Worm (Caenorhabditis elegans) whole organism, L3 larva: Measurements from ENCODE around the gene trim-21.

Experiments used
- R02D3.7 ChIP-seq: fragments of 150-350 bp; optimal IDR thresholded peaks from 2 replicates; lab custom pipeline; 2014; ENCODE audit warnings: missing biosample characterization, missing genetic modification characterization
- ZK546.5 ChIP-seq: sonication (generic microtip); optimal IDR thresholded peaks from 2 replicates; lab custom pipeline; 2017; ENCODE audit warnings: missing biosample characterization, missing genetic modification characterization
- aly-2 ChIP-seq: fragments of 150-350 bp; optimal IDR thresholded peaks from 2 replicates; lab custom pipeline; 2014; ENCODE audit warnings: missing biosample characterization, missing genetic modification characterization
- ama-1 ChIP-seq: fragments of 150-350 bp; optimal IDR thresholded peaks from 2 replicates; lab custom pipeline; 2018
- ceh-16 ChIP-seq: sonication (generic microtip); optimal IDR thresholded peaks from 2 replicates; lab custom pipeline; 2017; ENCODE audit warnings: missing biosample characterization, missing genetic modification characterization
- ceh-9 ChIP-seq: sonication (generic microtip); optimal IDR thresholded peaks from 2 replicates; lab custom pipeline; 2018; ENCODE audit warnings: missing biosample characterization, missing genetic modification characterization
- daf-12 ChIP-seq: fragments of 150-350 bp; optimal IDR thresholded peaks from 2 replicates; lab custom pipeline; 2014; ENCODE audit warnings: missing biosample characterization, missing genetic modification reagents, missing genetic modification characterization
- egl-27 ChIP-seq: sonication (generic microtip); optimal IDR thresholded peaks from 4 replicates; lab custom pipeline; 2017; ENCODE audit warnings: missing biosample characterization, missing genetic modification reagents, missing genetic modification characterization
- egl-5 ChIP-seq: fragments of 150-350 bp; optimal IDR thresholded peaks from 2 replicates; lab custom pipeline; 2017; ENCODE audit warnings: missing biosample characterization, missing genetic modification reagents, missing genetic modification characterization, inconsistent platforms
- elt-1 ChIP-seq: fragments of 150-350 bp; optimal IDR thresholded peaks from 2 replicates; lab custom pipeline; 2014; ENCODE audit warnings: missing biosample characterization, missing genetic modification characterization
- elt-2 ChIP-seq: sonication (generic microtip); optimal IDR thresholded peaks from 2 replicates; lab custom pipeline; 2016; ENCODE audit warnings: missing genetic modification reagents, mild to moderate bottlenecking, missing genetic modification characterization, missing compliant biosample characterization
- eor-1 ChIP-seq, 2 experiments: fragments of 150-350 bp; optimal IDR thresholded peaks; 2 replicates each; lab custom pipeline; 2014 to 2018; ENCODE audit warnings: missing biosample characterization in 2 of 2, missing genetic modification characterization in 2 of 2
- fkh-10 ChIP-seq: sonication (generic microtip); optimal IDR thresholded peaks from 2 replicates; lab custom pipeline; 2017; ENCODE audit warnings: missing biosample characterization, missing genetic modification reagents, missing genetic modification characterization
- fkh-2 ChIP-seq: fragments of 150-350 bp; optimal IDR thresholded peaks from 2 replicates; lab custom pipeline; 2014; ENCODE audit warnings: missing biosample characterization, missing genetic modification reagents, missing genetic modification characterization
- fos-1 ChIP-seq: fragments of 150-350 bp; optimal IDR thresholded peaks from 2 replicates; lab custom pipeline; 2014; ENCODE audit warnings: missing biosample characterization, missing genetic modification characterization
- hmg-11 ChIP-seq: sonication (generic microtip); optimal IDR thresholded peaks from 2 replicates; lab custom pipeline; 2016; ENCODE audit warnings: missing genetic modification characterization, missing compliant biosample characterization
- jun-1 ChIP-seq: fragments of 150-350 bp; optimal IDR thresholded peaks from 2 replicates; lab custom pipeline; 2014; ENCODE audit warnings: missing biosample characterization, missing genetic modification reagents, missing genetic modification characterization
- lin-15B ChIP-seq: fragments of 150-350 bp; optimal IDR thresholded peaks from 2 replicates; lab custom pipeline; 2014; ENCODE audit warnings: missing biosample characterization, missing genetic modification characterization
- lin-39 ChIP-seq: fragments of 150-350 bp; optimal IDR thresholded peaks from 2 replicates; lab custom pipeline; 2018; ENCODE audit warnings: missing biosample characterization, missing genetic modification reagents, missing genetic modification characterization
- lsy-12 ChIP-seq: sonication (generic microtip); optimal IDR thresholded peaks from 2 replicates; lab custom pipeline; 2016; ENCODE audit warnings: mild to moderate bottlenecking, missing genetic modification characterization, missing compliant biosample characterization
- mdl-1 ChIP-seq: fragments of 150-350 bp; optimal IDR thresholded peaks from 2 replicates; lab custom pipeline; 2014; ENCODE audit warnings: missing biosample characterization, missing genetic modification characterization
- mml-1 ChIP-seq: fragments of 150-350 bp; sonication (generic microtip); optimal IDR thresholded peaks from 3 replicates; lab custom pipeline; 2014; ENCODE audit warnings: missing biosample characterization, missing genetic modification characterization
- nfya-1 ChIP-seq: sonication (generic microtip); optimal IDR thresholded peaks from 2 replicates; lab custom pipeline; 2017; ENCODE audit warnings: missing genetic modification characterization, mild to moderate bottlenecking, missing compliant biosample characterization, antibody characterized with exemption, moderate library complexity; ENCODE audit not compliant: insufficient read depth
- nhr-11 ChIP-seq: fragments of 150-350 bp; optimal IDR thresholded peaks from 2 replicates; lab custom pipeline; 2014; ENCODE audit warnings: missing biosample characterization, missing genetic modification characterization
- nhr-12 ChIP-seq: fragments of 150-350 bp; optimal IDR thresholded peaks from 2 replicates; lab custom pipeline; 2014; ENCODE audit warnings: missing biosample characterization, missing genetic modification characterization
- nhr-23 ChIP-seq: fragments of 150-350 bp; optimal IDR thresholded peaks from 2 replicates; lab custom pipeline; 2014; ENCODE audit warnings: missing biosample characterization, missing genetic modification reagents, missing genetic modification characterization
- nhr-237 ChIP-seq: fragments of 150-350 bp; optimal IDR thresholded peaks from 2 replicates; lab custom pipeline; 2014; ENCODE audit warnings: missing biosample characterization, missing genetic modification characterization
- nhr-25 ChIP-seq: sonication (generic microtip); optimal IDR thresholded peaks from 2 replicates; lab custom pipeline; 2017; ENCODE audit warnings: missing biosample characterization, missing genetic modification characterization
- nhr-28 ChIP-seq: fragments of 150-350 bp; optimal IDR thresholded peaks from 2 replicates; lab custom pipeline; 2014; ENCODE audit warnings: missing biosample characterization, missing genetic modification characterization
- nhr-43 ChIP-seq: sonication (generic microtip); optimal IDR thresholded peaks from 2 replicates; lab custom pipeline; 2016; ENCODE audit warnings: mild to moderate bottlenecking, missing genetic modification characterization, missing compliant biosample characterization; ENCODE audit not compliant: poor library complexity, severe bottlenecking
- nhr-76 ChIP-seq: fragments of 150-350 bp; sonication (generic microtip); optimal IDR thresholded peaks from 5 replicates; lab custom pipeline; 2014; ENCODE audit warnings: missing biosample characterization, missing genetic modification characterization
- nhr-77 ChIP-seq: fragments of 150-350 bp; optimal IDR thresholded peaks from 2 replicates; lab custom pipeline; 2014; ENCODE audit warnings: missing biosample characterization, missing genetic modification characterization
- pha-4 ChIP-seq: fragments of 150-350 bp; optimal IDR thresholded peaks from 2 replicates; lab custom pipeline; 2014; ENCODE audit warnings: missing biosample characterization, missing genetic modification reagents, missing genetic modification characterization
- pqm-1 ChIP-seq: fragments of 150-350 bp; optimal IDR thresholded peaks from 2 replicates; lab custom pipeline; 2017; ENCODE audit warnings: missing biosample characterization, missing genetic modification characterization, inconsistent platforms
- sea-2 ChIP-seq: fragments of 150-350 bp; sonication (generic microtip); optimal IDR thresholded peaks from 4 replicates; lab custom pipeline; 2014; ENCODE audit warnings: missing biosample characterization, missing genetic modification reagents, missing genetic modification characterization
- skn-1 ChIP-seq: fragments of 150-350 bp; optimal IDR thresholded peaks from 2 replicates; lab custom pipeline; 2014; ENCODE audit warnings: missing biosample characterization, missing genetic modification characterization
- snpc-4 ChIP-seq: fragments of 150-350 bp; optimal IDR thresholded peaks from 2 replicates; lab custom pipeline; 2014; ENCODE audit warnings: missing biosample characterization, missing genetic modification characterization
- unc-39 ChIP-seq: sonication (generic microtip); optimal IDR thresholded peaks from 4 replicates; lab custom pipeline; 2017; ENCODE audit warnings: missing biosample characterization, missing genetic modification characterization
- unc-62 ChIP-seq: fragments of 150-350 bp; sonication (generic microtip); optimal IDR thresholded peaks from 4 replicates; lab custom pipeline; 2014; ENCODE audit warnings: missing biosample characterization, missing genetic modification reagents, missing genetic modification characterization

The trim-21 gene

ce11 chrII:2353012-2353411 is 40.4 kb upstream of the trim-21 start, which contains the start of gene F43C11.3:
Gene F43C11.3 (plus strand): TSS chrII:2353312.
- TF ChIP-seq egl-27 (tag; lab: Kevin White, UChicago) = no peak
- no peak for TF ChIP-seq pqm-1
- no peak for TF ChIP-seq unc-39 (tag; lab: Kevin White, UChicago)
- no peak for TF ChIP-seq R02D3.7
- TF ChIP-seq unc-62 (GFP tag; lab: Kevin White, UChicago) = no peak
- TF ChIP-seq nhr-77 (tag; lab: Kevin White, UChicago) = no peak
- no peak for TF ChIP-seq sea-2
- no peak for TF ChIP-seq egl-5 (tag; lab: Kevin White, UChicago)

DNA sequence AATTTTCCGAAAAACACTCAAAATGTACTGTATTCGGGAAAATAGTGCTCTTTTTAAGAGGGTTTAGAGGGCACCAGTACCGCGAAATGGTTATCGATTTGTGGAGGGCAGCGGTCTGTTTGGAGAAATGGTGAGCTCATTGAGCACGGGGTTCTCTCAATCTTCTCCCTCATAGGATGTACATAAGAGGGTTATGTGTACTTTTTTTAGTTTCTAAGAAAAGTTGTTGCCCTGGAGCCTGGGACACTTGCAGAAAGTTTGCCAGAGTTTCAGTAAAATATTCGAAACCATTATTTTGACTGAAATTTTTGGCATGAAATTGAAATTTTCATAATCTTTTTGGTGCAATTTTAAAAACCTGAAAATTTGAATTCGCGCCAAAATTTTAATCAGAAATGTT is 39.9 kb upstream of the trim-21 start, which contains the start of gene F43C11.10:
Gene F43C11.10 (minus strand): TSS at position 101 of the 400 bp plus-strand sequence.
- no peak for TF ChIP-seq nhr-43 (tag; lab: Kevin White, UChicago)
- TF ChIP-seq jun-1 (tag; lab: Kevin White, UChicago) = no peak

DNA sequence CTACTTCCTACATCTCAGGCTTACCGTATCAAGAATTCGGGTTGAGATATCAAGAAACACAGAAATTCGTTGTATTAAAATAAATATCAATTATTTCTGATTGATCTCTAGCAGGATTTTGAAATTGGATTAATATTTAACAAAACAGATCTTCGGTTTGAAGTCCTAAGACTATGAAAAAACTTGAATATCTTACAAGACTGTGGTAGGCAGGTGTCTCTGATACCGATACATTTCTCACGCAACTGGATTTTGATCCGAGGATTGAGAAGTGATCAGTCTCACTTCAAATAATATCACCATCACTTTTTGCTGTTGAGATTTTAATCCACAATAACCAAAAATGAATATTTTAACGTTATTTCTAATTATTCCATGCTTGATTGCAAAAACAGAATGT is 34.0 kb upstream of the trim-21 start, which contains the start of gene F43C11.4:
Gene F43C11.4 (plus strand): TSS at position 301 of the 400 bp plus-strand sequence.
- no peak for TF ChIP-seq ceh-9 (tag; lab: Kevin White, UChicago)
- no peak for TF ChIP-seq ceh-16 (tag; lab: Kevin White, UChicago)
- TF ChIP-seq mml-1 = no peak
- no peak for TF ChIP-seq R02D3.7
- TF ChIP-seq nhr-43 (tag; lab: Kevin White, UChicago) = no peak
- TF ChIP-seq fkh-2 (tag; lab: Kevin White, UChicago) = no peak
- TF ChIP-seq nhr-237 (tag; lab: Kevin White, UChicago) = no peak
- no peak for TF ChIP-seq sea-2

DNA sequence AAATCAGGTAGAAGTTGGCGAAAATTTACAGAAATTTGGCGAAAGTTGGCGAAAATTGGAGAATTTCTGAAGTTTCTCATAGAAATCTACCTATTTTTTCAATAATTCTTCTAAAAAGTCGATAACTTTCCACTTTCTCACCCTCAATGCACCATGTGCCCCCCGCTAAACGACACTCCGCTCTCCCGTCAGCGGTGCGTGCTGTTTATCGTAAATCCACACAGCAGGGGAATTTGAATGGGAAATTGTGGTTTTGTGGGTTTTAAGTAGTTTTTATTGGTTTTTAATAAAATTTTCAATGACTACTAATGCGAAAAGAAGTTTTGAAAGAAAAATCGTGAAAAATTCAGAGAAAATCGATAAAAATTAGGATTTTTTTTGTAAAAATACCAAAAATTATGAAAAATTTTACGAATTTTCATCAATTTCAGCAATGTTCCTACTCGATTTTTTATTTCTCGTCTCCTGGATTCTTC is 29.4 kb upstream of the trim-21 start, which contains the start of gene F43C11.6:
Gene F43C11.6 (plus strand): TSS at position 426 of the 476 bp plus-strand sequence.
- TF ChIP-seq hmg-11 (tag; lab: Kevin White, UChicago) = no peak
- peak; percentile 9 for TF ChIP-seq nhr-23
- peak; percentile 21 for TF ChIP-seq egl-5 (tag; lab: Kevin White, UChicago)
- TF ChIP-seq lin-39 (tag; lab: Kevin White, UChicago) = peak; percentile 37
- peak; percentile 87 for TF ChIP-seq R02D3.7
- TF ChIP-seq pha-4 = peak; percentile 59
- peak; percentile 21 for TF ChIP-seq elt-2 (tag; lab: Kevin White, UChicago)
- peak; percentile 63 for TF ChIP-seq lin-15B (tag; lab: Kevin White, UChicago)
- TF ChIP-seq nfya-1 = peak; percentile 51
- TF ChIP-seq snpc-4 (tag; lab: Kevin White, UChicago) = no peak

ce11 chrII:2341515-2341914 is 28.9 kb upstream of the trim-21 start, which contains the start of gene enri-1:
Gene enri-1 (minus strand): TSS chrII:2341615.
- TF ChIP-seq nhr-11 (tag; lab: Kevin White, UChicago) (no peak), ceh-9 (tag; lab: Kevin White, UChicago) (no peak), R02D3.7 (no peak), sea-2 (no peak), pqm-1 (no peak), nhr-25 (no peak), nhr-76 (tag; lab: Kevin White, UChicago) (no peak), daf-12 (tag; lab: Kevin White, UChicago) (no peak), fkh-2 (tag; lab: Kevin White, UChicago) (no peak), nhr-12 (tag; lab: Kevin White, UChicago) (no peak), nhr-23 (no peak), fkh-10 (GFP tag; lab: Kevin White, UChicago) (no peak)

- TF ChIP-seq elt-2 (tag; lab: Kevin White, UChicago) = peak; percentile 5
- TF ChIP-seq hmg-11 (tag; lab: Kevin White, UChicago) = peak; percentile 42
- TF ChIP-seq nhr-23 = no peak
- no peak for TF ChIP-seq elt-1 (tag; lab: Kevin White, UChicago)
- no peak for TF ChIP-seq unc-62 (GFP tag; lab: Kevin White, UChicago)
- no peak for TF ChIP-seq sea-2
- no peak for TF ChIP-seq eor-1 (tag; optimal IDR thresholded peaks at IDR 0.05; lab: Kevin White, UChicago)
- no peak for TF ChIP-seq aly-2 (tag; lab: Kevin White, UChicago)
- no peak for TF ChIP-seq lsy-12 (tag; lab: Kevin White, UChicago)
- TF ChIP-seq nhr-77 (tag; lab: Kevin White, UChicago) = no peak
- no peak for TF ChIP-seq mml-1
- no peak for TF ChIP-seq nhr-28 (tag; lab: Kevin White, UChicago)
- TF ChIP-seq nhr-25 = no peak
- TF ChIP-seq fos-1 (tag; lab: Kevin White, UChicago) = no peak
- no peak for TF ChIP-seq daf-12 (tag; lab: Kevin White, UChicago)
- no peak for TF ChIP-seq R02D3.7
- no peak for TF ChIP-seq nhr-12 (tag; lab: Kevin White, UChicago)
- TF ChIP-seq ZK546.5 (tag; lab: Kevin White, UChicago) = no peak
- TF ChIP-seq lin-15B (tag; lab: Kevin White, UChicago) = no peak
- no peak for TF ChIP-seq nhr-237 (tag; lab: Kevin White, UChicago)
- TF ChIP-seq nfya-1 = peak; percentile 14
- TF ChIP-seq mdl-1 (tag; lab: Kevin White, UChicago) = no peak
- no peak for TF ChIP-seq unc-39 (tag; lab: Kevin White, UChicago)
- TF ChIP-seq jun-1 (tag; lab: Kevin White, UChicago) = no peak
- TF ChIP-seq skn-1 (tag; lab: Kevin White, UChicago) = no peak
- no peak for TF ChIP-seq pha-4
- peak; percentile 16 for TF ChIP-seq ceh-16 (tag; lab: Kevin White, UChicago)
- no peak for TF ChIP-seq nhr-43 (tag; lab: Kevin White, UChicago)
- TF ChIP-seq egl-27 (tag; lab: Kevin White, UChicago) = no peak
- TF ChIP-seq ama-1 (lab: Kevin White, UChicago) = no peak
These were observed 28.3 kb upstream of the trim-21 start for ce11 chrII:2340974-2341373.
